Worm (Caenorhabditis elegans) whole organism, L4/young adult: ENCODE data around the gene F14F7.7.

Source experiments
- W03F9.2 ChIP-seq: fragments of 150-350 bp; optimal IDR thresholded peaks from 2 replicates; lab custom pipeline; 2014; ENCODE audit warnings: missing biosample characterization, missing genetic modification characterization
- him-1 ChIP-seq: sonication (generic microtip); optimal IDR thresholded peaks from 2 replicates; lab custom pipeline; 2016; ENCODE audit warnings: missing genotype, missing genetic modification reagents, missing genetic modification characterization, missing compliant biosample characterization

ce11 chrIII:13056230-13056629 is 25.5 kb downstream of the F14F7.7 start:
- TF ChIP-seq him-1 (tag; lab: Kevin White, UChicago) (no peak), W03F9.2 (tag; lab: Kevin White, UChicago) (no peak)
